Worm (Caenorhabditis elegans) whole organism, L4 larva: ENCODE measurements around the gene M04D8.4.

Experiments used
- Y5F2A.4 ChIP-seq: fragments of 200-800 bp; sonication (Bioruptor generic); optimal IDR thresholded peaks from 2 replicates; lab custom pipeline; 2018; ENCODE audit warnings: mild to moderate bottlenecking, missing genetic modification characterization, missing compliant biosample characterization
- ZK546.5 ChIP-seq, 2 experiments: sonication (generic microtip); optimal IDR thresholded peaks; 2 replicates each; lab custom pipeline; 2017; ENCODE audit warnings: missing biosample characterization in 2 of 2, missing genetic modification characterization in 2 of 2
- mdl-1 ChIP-seq, 2 experiments: fragments of 150-350 bp in 1 of 2; sonication (generic microtip) in 1 of 2; optimal IDR thresholded peaks; 2 replicates each; lab custom pipeline; 2014 to 2017; ENCODE audit warnings: missing biosample characterization in 2 of 2, missing genetic modification characterization in 2 of 2
- zag-1 ChIP-seq: fragments of 150-350 bp; optimal IDR thresholded peaks from 2 replicates; lab custom pipeline; 2014; ENCODE audit warnings: missing biosample characterization, missing genetic modification characterization

ce11 chrIII:10001060-10001459, 29.4 kb downstream of the M04D8.4 start, which contains the start of gene C05B5.5:
- TF ChIP-seq mdl-1 (tag; optimal IDR thresholded peaks at IDR 0.05; lab: Kevin White, UChicago) (no peak), Y5F2A.4 (no peak), zag-1 (no peak), ZK546.5 (tag; optimal IDR thresholded peaks at IDR 0.05; lab: Kevin White, UChicago) (no peak)
